Worm (Caenorhabditis elegans): ENCODE results near the gene clec-174.

DNA sequence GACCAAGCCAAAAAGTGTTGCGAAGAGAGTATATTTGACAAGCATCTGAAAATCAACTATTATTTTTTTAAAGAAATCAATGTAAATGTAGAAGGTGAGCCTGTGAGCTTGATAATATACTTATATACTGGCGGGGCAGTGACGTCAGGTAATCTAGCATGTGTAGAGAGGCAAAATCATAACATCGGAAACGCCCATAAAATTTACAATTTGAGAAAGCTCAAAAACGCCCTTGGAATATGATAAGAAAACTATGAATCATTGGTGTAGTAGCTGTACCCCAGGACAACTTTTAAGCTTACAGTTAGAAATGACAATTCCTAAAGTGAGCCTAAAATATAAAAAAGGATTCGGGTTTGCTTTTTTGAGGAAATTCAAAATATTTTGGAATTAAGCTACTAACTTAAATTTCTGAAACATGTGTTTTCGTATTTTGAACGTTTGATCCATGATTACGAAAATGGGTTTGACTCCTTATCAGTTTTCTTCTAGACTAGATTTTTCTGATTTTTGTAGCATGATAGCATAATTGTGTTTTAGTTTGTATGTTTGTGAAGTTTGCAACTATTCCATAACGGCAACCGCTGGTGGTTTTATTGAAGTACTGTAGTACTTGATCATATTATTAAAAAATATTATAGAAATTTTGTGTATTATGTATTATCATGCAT is at the start of gene clec-174:
- no peak for TF ChIP-seq skn-1 (tag; optimal IDR thresholded peaks at IDR 0.05)
- TF ChIP-seq unc-39 (tag; optimal IDR thresholded peaks at IDR 0.05): no peak
- no peak for TF ChIP-seq R02D3.7 (tag; optimal IDR thresholded peaks at IDR 0.05)
- no peak for TF ChIP-seq D1046.2 (GFP tag; IDR thresholded peaks at IDR 0.05)
